Worm (Caenorhabditis elegans) whole organism, L1 larva: ENCODE measurements around the gene srlf-31.
A peak's percentile ranks its signal among the peaks of the same experiment; 100 is the strongest.

Source experiments
- F16B12.6 ChIP-seq: fragments of 150-350 bp; optimal IDR thresholded peaks from 2 replicates; lab custom pipeline; 2014; ENCODE audit warnings: missing biosample characterization, missing genetic modification characterization
- Y116A8C.19 ChIP-seq: sonication (generic microtip); optimal IDR thresholded peaks from 2 replicates; lab custom pipeline; 2016; ENCODE audit warnings: missing compliant biosample characterization, missing genetic modification characterization, borderline replicate concordance
- alr-1 ChIP-seq: fragments of 200-800 bp; sonication (Bioruptor generic); optimal IDR thresholded peaks from 2 replicates; lab custom pipeline; 2018; ENCODE audit warnings: borderline replicate concordance, mild to moderate bottlenecking, missing genetic modification characterization, missing compliant biosample characterization
- ceh-82 ChIP-seq, 3 experiments: fragments of 150-350 bp in 1 of 3; sonication (generic microtip) in 2 of 3; optimal IDR thresholded peaks; 2 replicates each; lab custom pipeline; 2014 to 2017; ENCODE audit warnings: missing biosample characterization in 3 of 3, missing genetic modification characterization in 3 of 3
- ceh-90 ChIP-seq: sonication (generic microtip); optimal IDR thresholded peaks from 2 replicates; lab custom pipeline; 2016; ENCODE audit warnings: missing genetic modification characterization, missing compliant biosample characterization
- dpl-1 ChIP-seq, 3 experiments: fragments of 150-350 bp in 2 of 3; sonication (generic microtip) in 1 of 3; optimal IDR thresholded peaks; 2 replicates each; lab custom pipeline; 2014 to 2017; ENCODE audit warnings: missing biosample characterization in 3 of 3, missing genetic modification characterization in 3 of 3, missing genetic modification reagents in 3 of 3
- efl-1 ChIP-seq, 4 experiments: fragments of 150-350 bp; optimal IDR thresholded peaks in 3 of 4; peaks in 1 of 4; 1 replicate in 1 of 4; 2 replicates in 3 of 4; lab custom pipeline; 2014; ENCODE audit warnings: missing biosample characterization in 2 of 4, missing genetic modification characterization in 2 of 4, missing genetic modification reagents in 2 of 4
- egl-13 ChIP-seq: sonication (generic microtip); optimal IDR thresholded peaks from 2 replicates; lab custom pipeline; 2016; ENCODE audit warnings: missing genotype, missing genetic modification reagents, missing genetic modification characterization, missing compliant biosample characterization
- egl-27 ChIP-seq, 2 experiments: fragments of 150-350 bp in 1 of 2; sonication (generic microtip); optimal IDR thresholded peaks; 3 replicates each; lab custom pipeline; 2017 to 2018; ENCODE audit warnings: missing biosample characterization in 2 of 2, missing genetic modification characterization in 2 of 2, missing genetic modification reagents in 2 of 2
- elt-2 ChIP-seq: sonication (generic microtip); optimal IDR thresholded peaks from 2 replicates; lab custom pipeline; 2016; ENCODE audit warnings: missing genetic modification characterization, mild to moderate bottlenecking, inconsistent platforms, missing compliant biosample characterization, missing genetic modification reagents
- fkh-10 ChIP-seq: sonication (generic microtip); optimal IDR thresholded peaks from 2 replicates; lab custom pipeline; 2017; ENCODE audit warnings: missing biosample characterization, missing genetic modification reagents, missing genetic modification characterization
- fkh-8 ChIP-seq: sonication (generic microtip); optimal IDR thresholded peaks from 2 replicates; lab custom pipeline; 2016; ENCODE audit warnings: mild to moderate bottlenecking, missing genetic modification characterization, missing compliant biosample characterization
- grh-1 ChIP-seq: fragments of 200-800 bp; sonication (Bioruptor generic); IDR thresholded peaks from 2 replicates; pipeline ENCODE4 v1.3.6; 2022; ENCODE audit warnings: missing genetic modification reagents, missing genetic modification characterization, missing compliant biosample characterization
- hlh-17 ChIP-seq: fragments of 200-800 bp; sonication (Bioruptor generic); optimal IDR thresholded peaks from 2 replicates; lab custom pipeline; 2018; ENCODE audit warnings: missing genetic modification characterization, mild to moderate bottlenecking, missing compliant biosample characterization, moderate library complexity, borderline replicate concordance
- hlh-4 ChIP-seq: sonication (generic microtip); optimal IDR thresholded peaks from 2 replicates; lab custom pipeline; 2016; ENCODE audit warnings: mild to moderate bottlenecking, missing genetic modification characterization, missing compliant biosample characterization
- irx-1 ChIP-seq: sonication (generic microtip); optimal IDR thresholded peaks from 2 replicates; lab custom pipeline; 2016; ENCODE audit warnings: missing genetic modification characterization, missing compliant biosample characterization
- jun-1 ChIP-seq: fragments of 150-350 bp; optimal IDR thresholded peaks from 2 replicates; lab custom pipeline; 2014; ENCODE audit warnings: missing biosample characterization, missing genetic modification reagents, missing genetic modification characterization
- lin-13 ChIP-seq: fragments of 150-350 bp; optimal IDR thresholded peaks from 2 replicates; lab custom pipeline; 2014; ENCODE audit warnings: missing biosample characterization, missing genetic modification reagents, missing genetic modification characterization
- lin-39 ChIP-seq: fragments of 150-350 bp; optimal IDR thresholded peaks from 2 replicates; lab custom pipeline; 2014; ENCODE audit warnings: missing biosample characterization, missing genetic modification reagents, missing genetic modification characterization
- lir-3 ChIP-seq: sonication (generic microtip); optimal IDR thresholded peaks from 2 replicates; lab custom pipeline; 2016; ENCODE audit warnings: mild to moderate bottlenecking, missing genetic modification characterization, moderate library complexity, missing compliant biosample characterization; ENCODE audit not compliant: poor library complexity
- mab-9 ChIP-seq: fragments of 200-800 bp; sonication (Bioruptor generic); IDR thresholded peaks from 2 replicates; pipeline ENCODE4 v1.3.6; 2022; ENCODE audit warnings: missing genetic modification reagents, missing genetic modification characterization, missing compliant biosample characterization
- mdl-1 ChIP-seq, 2 experiments: fragments of 150-350 bp; optimal IDR thresholded peaks; 2 replicates each; lab custom pipeline; 2014 to 2017; ENCODE audit warnings: missing biosample characterization in 2 of 2, missing genetic modification characterization in 2 of 2, inconsistent platforms in 1 of 2
- nhr-11 ChIP-seq: fragments of 150-350 bp; optimal IDR thresholded peaks from 2 replicates; lab custom pipeline; 2014; ENCODE audit warnings: missing biosample characterization, missing genetic modification characterization
- nhr-19 ChIP-seq: fragments of 200-800 bp; sonication (Bioruptor generic); conservative IDR thresholded peaks from 2 replicates; pipeline ENCODE4 v1.3.6; 2022; ENCODE audit warnings: missing genetic modification characterization, missing compliant biosample characterization
- nhr-20 ChIP-seq: sonication (generic microtip); optimal IDR thresholded peaks from 2 replicates; lab custom pipeline; 2016; ENCODE audit warnings: mild to moderate bottlenecking, missing genetic modification characterization, missing compliant biosample characterization
- nhr-237 ChIP-seq: fragments of 150-350 bp; optimal IDR thresholded peaks from 2 replicates; lab custom pipeline; 2014; ENCODE audit warnings: missing biosample characterization, missing genetic modification characterization
- nhr-76 ChIP-seq: sonication (generic microtip); optimal IDR thresholded peaks from 2 replicates; lab custom pipeline; 2017; ENCODE audit warnings: missing biosample characterization, missing genetic modification characterization
- nhr-77 ChIP-seq: fragments of 150-350 bp; optimal IDR thresholded peaks from 2 replicates; lab custom pipeline; 2014; ENCODE audit warnings: missing biosample characterization, missing genetic modification characterization
- nhr-85 ChIP-seq: sonication (generic microtip); peaks from one replicate; lab custom pipeline; 2016; ENCODE audit warnings: missing genetic modification characterization, inconsistent platforms, missing compliant biosample characterization
- pax-3 ChIP-seq: fragments of 200-800 bp; sonication (Bioruptor generic); optimal IDR thresholded peaks from 2 replicates; lab custom pipeline; 2018; ENCODE audit warnings: mild to moderate bottlenecking, missing genetic modification characterization, moderate library complexity, missing compliant biosample characterization
- pqm-1 ChIP-seq: sonication (generic microtip); optimal IDR thresholded peaks from 3 replicates; lab custom pipeline; 2017; ENCODE audit warnings: missing biosample characterization, missing genetic modification characterization
- rnt-1 ChIP-seq: sonication (generic microtip); optimal IDR thresholded peaks from 2 replicates; lab custom pipeline; 2016; ENCODE audit warnings: mild to moderate bottlenecking, missing genetic modification characterization, moderate library complexity, missing compliant biosample characterization
- skn-1 ChIP-seq: fragments of 150-350 bp; optimal IDR thresholded peaks from 2 replicates; lab custom pipeline; 2014; ENCODE audit warnings: missing biosample characterization, missing genetic modification characterization
- snpc-4 ChIP-seq: fragments of 150-350 bp; optimal IDR thresholded peaks from 2 replicates; lab custom pipeline; 2014; ENCODE audit warnings: missing biosample characterization, missing genetic modification characterization
- snu-23 ChIP-seq: sonication (generic microtip); optimal IDR thresholded peaks from 2 replicates; lab custom pipeline; 2016; ENCODE audit warnings: missing genetic modification characterization, missing compliant biosample characterization
- sox-4 ChIP-seq: sonication (generic microtip); optimal IDR thresholded peaks from 2 replicates; lab custom pipeline; 2016; ENCODE audit warnings: missing genetic modification characterization, missing compliant biosample characterization
- tbx-2 ChIP-seq: sonication (generic microtip); optimal IDR thresholded peaks from 2 replicates; lab custom pipeline; 2016; ENCODE audit warnings: missing genetic modification characterization, missing compliant biosample characterization
- unc-130 ChIP-seq: fragments of 150-350 bp; optimal IDR thresholded peaks from 2 replicates; lab custom pipeline; 2017; ENCODE audit warnings: missing biosample characterization, missing genetic modification characterization, inconsistent platforms
- unc-30 ChIP-seq: sonication (generic microtip); optimal IDR thresholded peaks from 2 replicates; lab custom pipeline; 2017; ENCODE audit warnings: missing biosample characterization, missing genetic modification characterization
- unc-62 ChIP-seq: fragments of 150-350 bp; optimal IDR thresholded peaks from 2 replicates; lab custom pipeline; 2014; ENCODE audit warnings: missing biosample characterization, missing genetic modification reagents, missing genetic modification characterization
- xbp-1 ChIP-seq: sonication (generic microtip); optimal IDR thresholded peaks from 2 replicates; lab custom pipeline; 2016; ENCODE audit warnings: missing genetic modification characterization, missing compliant biosample characterization
- zag-1 ChIP-seq: fragments of 150-350 bp; optimal IDR thresholded peaks from 2 replicates; lab custom pipeline; 2014; ENCODE audit warnings: missing biosample characterization, missing genetic modification characterization
- zip-4 ChIP-seq: fragments of 200-800 bp; sonication (Bioruptor generic); optimal IDR thresholded peaks from 2 replicates; lab custom pipeline; 2018; ENCODE audit warnings: mild to moderate bottlenecking, missing genetic modification characterization, moderate library complexity, missing compliant biosample characterization
- ztf-11 ChIP-seq, 2 experiments: sonication (generic microtip); optimal IDR thresholded peaks; 2 replicates each; lab custom pipeline; 2016 to 2017; ENCODE audit warnings: missing genetic modification characterization in 2 of 2, missing biosample characterization in 1 of 2, missing compliant biosample characterization in 1 of 2

srlf-31 gene

ce11 chrIV:11923074-11923473 is at the start of gene srlf-31:
srlf-31 (minus strand) TSS chrIV:11923174.
- TF ChIP-seq zip-4 = no peak
- TF ChIP-seq unc-130 (tag; lab: Kevin White, UChicago) = no peak
- no peak for TF ChIP-seq skn-1 (tag; lab: Kevin White, UChicago)
- TF ChIP-seq nhr-85 = no peak

ce11 chrIV:11970171-11970570 is 47.2 kb upstream of the srlf-31 start, which contains the start of gene ZK829.9:
ZK829.9 (plus strand) TSS chrIV:11970534.
- no peak for TF ChIP-seq zag-1
- no peak for TF ChIP-seq dpl-1 (GFP tag; optimal IDR thresholded peaks at IDR 0.05; lab: Kevin White, UChicago)
- no peak for TF ChIP-seq nhr-76
- TF ChIP-seq pax-3 (tag; lab: Kevin White, UChicago) = no peak
- TF ChIP-seq, all 84 proteins: peak for 0

- TF ChIP-seq snu-23 (GFP tag; lab: Kevin White, UChicago) (no peak), nhr-11 (tag; lab: Kevin White, UChicago) (peak; percentile 1), fkh-8 (tag; lab: Kevin White, UChicago) (peak; percentile 21)
These were observed 42.4 kb upstream of the srlf-31 start, which contains the start of gene srj-1 for ce11 chrIV:11965327-11965726. srj-1 (minus strand) TSS chrIV:11965427.

- peak; percentile 43 for TF ChIP-seq fkh-10 (GFP tag; lab: Kevin White, UChicago)
- peak; percentile 76 for TF ChIP-seq elt-2
- peak; percentile 12 for TF ChIP-seq F16B12.6 (tag; lab: Kevin White, UChicago)
- peak; percentile 47 for TF ChIP-seq egl-13
- no peak for TF ChIP-seq Y116A8C.19 (tag; lab: Kevin White, UChicago)
- TF ChIP-seq mab-9 (GFP tag; lab: Robert Waterston, UW) = 0 out of 2 replicates have a peak, but pooled peaks have one; percentile 32
- TF ChIP-seq egl-27 (tag; optimal IDR thresholded peaks at IDR 0.05; lab: Kevin White, UChicago) = no peak
- peak in 1 of 2 experiments; percentile 41 for TF ChIP-seq mdl-1 (tag; optimal IDR thresholded peaks at IDR 0.05; lab: Kevin White, UChicago)
- peak; percentile 40 for TF ChIP-seq snpc-4 (tag; lab: Kevin White, UChicago)
- TF ChIP-seq nhr-237 (tag; lab: Kevin White, UChicago) = peak; percentile 26
- TF ChIP-seq lir-3 (tag; lab: Kevin White, UChicago) = peak; percentile 24
- peak; percentile 66 for TF ChIP-seq lin-39 (tag; lab: Kevin White, UChicago)
- TF ChIP-seq rnt-1 (tag; lab: Kevin White, UChicago) = peak; percentile 80
- TF ChIP-seq xbp-1 (tag; lab: Kevin White, UChicago) = peak; percentile 71
- TF ChIP-seq ztf-11 (tag; optimal IDR thresholded peaks at IDR 0.05; lab: Kevin White, UChicago) = peak in 1 of 2 experiments; percentile 30
- TF ChIP-seq unc-30 (tag; lab: Kevin White, UChicago) = no peak
- peak; percentile 17 for TF ChIP-seq skn-1 (tag; lab: Kevin White, UChicago)
- TF ChIP-seq nhr-77 (tag; lab: Kevin White, UChicago) = peak; percentile 61
- no peak for TF ChIP-seq alr-1 (tag; lab: Kevin White, UChicago)
- peak; percentile 59 for TF ChIP-seq sox-4 (tag; lab: Kevin White, UChicago)
- peak; percentile 82 for TF ChIP-seq nhr-20 (tag; lab: Kevin White, UChicago)
- TF ChIP-seq hlh-4 = no peak
- no peak for TF ChIP-seq hlh-17
- peak; percentile 65 to 75 (median 70) for TF ChIP-seq ceh-82 (tag; optimal IDR thresholded peaks at IDR 0.05; lab: Kevin White, UChicago)
- peak; percentile 61 for TF ChIP-seq jun-1 (tag; lab: Kevin White, UChicago)
- TF ChIP-seq grh-1 (GFP tag; lab: Robert Waterston, UW) = peak; percentile 83
- peak; percentile 79 for TF ChIP-seq irx-1 (tag; lab: Kevin White, UChicago)
- peak; percentile 68 for TF ChIP-seq unc-130 (tag; lab: Kevin White, UChicago)
- TF ChIP-seq unc-62 (GFP tag; lab: Kevin White, UChicago) = no peak
- TF ChIP-seq snu-23 (GFP tag; lab: Kevin White, UChicago) = peak; percentile 80
- peak; percentile 83 for TF ChIP-seq nhr-19 (GFP tag; lab: Robert Waterston, UW)
- TF ChIP-seq efl-1 (optimal IDR thresholded peaks at IDR 0.05; lab: Kevin White, UChicago) = peak; percentile 90 to 97
- TF ChIP-seq efl-1 (GFP tag; optimal IDR thresholded peaks at IDR 0.05 in 1 of 2; lab: Kevin White, UChicago) = peak; percentile 92 to 100
- TF ChIP-seq tbx-2 (tag; lab: Kevin White, UChicago) = peak; percentile 83
- TF ChIP-seq pqm-1 (tag; lab: Kevin White, UChicago) = no peak
- peak; percentile 18 for TF ChIP-seq ceh-90
- TF ChIP-seq lin-13 = peak; percentile 62
These were observed 38.7 kb upstream of the srlf-31 start, which contains the start of gene ZK829.7 for ce11 chrIV:11961485-11962255. ZK829.7 (minus strand) TSS chrIV:11961535.
